Fruit fly (Drosophila melanogaster) whole organism, embryonic: ENCODE data around the gene Sptr.
A peak's percentile ranks its signal among the peaks of the same experiment; 100 is the strongest.

Experiments used
- Blimp-1 ChIP-seq: fragments of 200-800 bp; sonication (Bioruptor generic); optimal IDR thresholded peaks from 3 replicates; lab custom pipeline; 2018; ENCODE audit warnings: missing biosample characterization, missing genetic modification characterization, mild to moderate bottlenecking, moderate library complexity, missing genetic modification reagents
- BtbVII ChIP-seq: fragments of 200-800 bp; sonication (Bioruptor generic); optimal IDR thresholded peaks from 3 replicates; lab custom pipeline; 2017; ENCODE audit warnings: missing biosample characterization, mild to moderate bottlenecking, missing genetic modification characterization
- CG11695 ChIP-seq: fragments of 200-800 bp; sonication (Bioruptor generic); IDR thresholded peaks from 3 replicates; pipeline ENCODE4 v1.3.6; 2022; ENCODE audit warnings: missing biosample characterization, missing genetic modification characterization
- CG12236 ChIP-seq: fragments of 200-800 bp; sonication (Bioruptor generic); optimal IDR thresholded peaks from 2 replicates; lab custom pipeline; 2016; ENCODE audit warnings: missing biosample characterization, missing genetic modification characterization
- CG12769 ChIP-seq: fragments of 200-800 bp; sonication (Bioruptor generic); optimal IDR thresholded peaks from 2 replicates; lab custom pipeline; 2019; ENCODE audit warnings: missing biosample characterization, mild to moderate bottlenecking, missing genetic modification characterization, moderate library complexity
- CG13296 ChIP-seq: fragments of 200-800 bp; sonication (Bioruptor generic); optimal IDR thresholded peaks from 3 replicates; lab custom pipeline; 2018; ENCODE audit warnings: missing biosample characterization, mild to moderate bottlenecking, missing genetic modification characterization
- CG15011 ChIP-seq: fragments of 200-800 bp; sonication (Bioruptor generic); optimal IDR thresholded peaks from 3 replicates; lab custom pipeline; 2018; ENCODE audit warnings: missing biosample characterization, mild to moderate bottlenecking, missing genetic modification characterization
- CG15696 ChIP-seq: fragments of 200-800 bp; sonication (Bioruptor generic); optimal IDR thresholded peaks from 2 replicates; lab custom pipeline; 2019; ENCODE audit warnings: missing biosample characterization, mild to moderate bottlenecking, missing genetic modification characterization, moderate library complexity
- CG1603 ChIP-seq: fragments of 200-800 bp; sonication (Bioruptor generic); optimal IDR thresholded peaks from 2 replicates; lab custom pipeline; 2019; ENCODE audit warnings: missing biosample characterization, mild to moderate bottlenecking, missing genetic modification characterization, moderate library complexity
- CG17802 ChIP-seq: fragments of 200-800 bp; sonication (Bioruptor generic); optimal IDR thresholded peaks from 2 replicates; lab custom pipeline; 2018; ENCODE audit warnings: missing biosample characterization, mild to moderate bottlenecking, missing genetic modification characterization, moderate library complexity
- CG2712 ChIP-seq: fragments of 200-800 bp; optimal IDR thresholded peaks from 3 replicates; lab custom pipeline; 2019; ENCODE audit warnings: missing biosample characterization, mild to moderate bottlenecking, missing genetic modification characterization, moderate library complexity
- CG32767 ChIP-seq: fragments of 200-800 bp; sonication (Bioruptor generic); IDR thresholded peaks from 2 replicates; pipeline ENCODE4 v1.3.6; 2022; ENCODE audit warnings: missing biosample characterization, missing genetic modification characterization
- CG34376 ChIP-seq: fragments of 200-800 bp; sonication (Bioruptor generic); optimal IDR thresholded peaks from 2 replicates; lab custom pipeline; 2018; ENCODE audit warnings: missing biosample characterization, mild to moderate bottlenecking, missing genetic modification characterization
- CG34422 ChIP-seq: fragments of 200-800 bp; sonication (Bioruptor generic); IDR thresholded peaks from 3 replicates; pipeline ENCODE4 v1.3.6; 2022; ENCODE audit warnings: missing biosample characterization, missing genetic modification characterization
- CG3726 ChIP-seq: fragments of 200-800 bp; sonication (Bioruptor generic); IDR thresholded peaks from 3 replicates; pipeline ENCODE4, ENCODE4 v1.3.6; 2022; ENCODE audit warnings: missing biosample characterization, missing genetic modification characterization
- CG7372 ChIP-seq: fragments of 200-800 bp; sonication (Bioruptor generic); IDR thresholded peaks from 2 replicates; pipeline ENCODE4 v1.3.6; 2022; ENCODE audit warnings: missing biosample characterization, missing genetic modification characterization
- CG8765 ChIP-seq: fragments of 200-800 bp; sonication (Bioruptor generic); IDR thresholded peaks from 2 replicates; pipeline ENCODE4 v1.3.6; 2022; ENCODE audit warnings: missing biosample characterization, missing genetic modification characterization
- CG9609 ChIP-seq: fragments of 200-800 bp; sonication (Bioruptor generic); optimal IDR thresholded peaks from 3 replicates; lab custom pipeline; 2016; ENCODE audit warnings: missing biosample characterization, missing genetic modification characterization
- CkIIα-i1 ChIP-seq: fragments of 200-800 bp; sonication (Bioruptor generic); IDR thresholded peaks from 2 replicates; pipeline ENCODE4 v1.3.6; 2022; ENCODE audit warnings: missing biosample characterization, missing genetic modification characterization
- Dip2 ChIP-seq: fragments of 200-800 bp; sonication (Bioruptor generic); IDR thresholded peaks from 2 replicates; pipeline ENCODE4 v1.3.6; 2022; ENCODE audit warnings: missing biosample characterization, missing genetic modification characterization
- Dip3 ChIP-seq: fragments of 200-800 bp; sonication (Bioruptor generic); optimal IDR thresholded peaks from 3 replicates; lab custom pipeline; 2016; ENCODE audit warnings: missing biosample characterization, missing genetic modification characterization
- Dp ChIP-seq: fragments of 200-800 bp; sonication (Bioruptor generic); optimal IDR thresholded peaks from 2 replicates; lab custom pipeline; 2018; ENCODE audit warnings: missing biosample characterization, mild to moderate bottlenecking, missing genetic modification characterization, moderate library complexity
- E2f2 ChIP-seq: fragments of 200-800 bp; sonication (Bioruptor generic); IDR thresholded peaks from 2 replicates; pipeline ENCODE4 v1.3.6; 2022; ENCODE audit warnings: missing biosample characterization, missing genetic modification characterization
- Ets97D ChIP-seq: fragments of 200-800 bp; sonication (Bioruptor generic); optimal IDR thresholded peaks from 3 replicates; lab custom pipeline; 2016; ENCODE audit warnings: missing biosample characterization, missing genetic modification characterization
- Hey ChIP-seq: fragments of 200-800 bp; sonication (Bioruptor generic); optimal IDR thresholded peaks from 3 replicates; lab custom pipeline; 2018; ENCODE audit warnings: missing biosample characterization, mild to moderate bottlenecking, missing genetic modification characterization
- Mrtf ChIP-seq: fragments of 200-800 bp; sonication (Bioruptor generic); IDR thresholded peaks from 3 replicates; pipeline ENCODE4 v1.3.6; 2022; ENCODE audit warnings: missing biosample characterization, missing genetic modification characterization
- Nf-YB ChIP-seq: fragments of 200-800 bp; sonication (Bioruptor generic); optimal IDR thresholded peaks from 3 replicates; lab custom pipeline; 2019; ENCODE audit warnings: missing biosample characterization, mild to moderate bottlenecking, missing genetic modification characterization, moderate library complexity
- Pdp1 ChIP-seq, 2 experiments: fragments of 200-800 bp; sonication (Bioruptor generic); optimal IDR thresholded peaks; 3 replicates each; lab custom pipeline; 2016; ENCODE audit warnings: missing biosample characterization in 2 of 2, missing genetic modification characterization in 2 of 2, mild to moderate bottlenecking in 1 of 2, moderate library complexity in 1 of 2
- Sry-δ ChIP-seq: fragments of 200-800 bp; sonication (Bioruptor generic); optimal IDR thresholded peaks from 2 replicates; lab custom pipeline; 2016; ENCODE audit warnings: missing biosample characterization, missing genetic modification characterization
- ab ChIP-seq: fragments of 200-800 bp; sonication (Bioruptor generic); optimal IDR thresholded peaks from 2 replicates; lab custom pipeline; 2016; ENCODE audit warnings: missing biosample characterization, missing genetic modification characterization
- al ChIP-seq: fragments of 200-800 bp; sonication (Bioruptor generic); IDR thresholded peaks from 2 replicates; pipeline ENCODE4 v1.3.6; 2022; ENCODE audit warnings: missing biosample characterization, missing genetic modification characterization
- cad ChIP-seq: fragments of >200 bp; optimal IDR thresholded peaks from 2 replicates; lab custom pipeline; 2017; ENCODE audit warnings: missing biosample characterization, missing genetic modification characterization
- caup ChIP-seq: fragments of 200-800 bp; sonication (Bioruptor generic); optimal IDR thresholded peaks from 3 replicates; lab custom pipeline; 2017; ENCODE audit warnings: missing biosample characterization, mild to moderate bottlenecking, missing genetic modification characterization, moderate library complexity; ENCODE audit not compliant: severe bottlenecking
- ci ChIP-seq: fragments of 200-800 bp; sonication (Bioruptor generic); IDR thresholded peaks from 3 replicates; pipeline ENCODE4 v1.3.6; 2022; ENCODE audit warnings: missing biosample characterization, missing genetic modification characterization
- croc ChIP-seq: fragments of 200-800 bp; sonication (Bioruptor generic); conservative IDR thresholded peaks from 3 replicates; pipeline ENCODE4 v1.3.6; 2022; ENCODE audit warnings: missing biosample characterization, missing genetic modification characterization
- eve ChIP-seq, 2 experiments: fragments of >200 bp; optimal IDR thresholded peaks; 2 replicates each; lab custom pipeline; 2017; ENCODE audit warnings: missing biosample characterization in 2 of 2, missing genetic modification characterization in 2 of 2
- fd102C ChIP-seq: fragments of 200-800 bp; sonication (Bioruptor generic); optimal IDR thresholded peaks from 2 replicates; lab custom pipeline; 2018; ENCODE audit warnings: missing biosample characterization, mild to moderate bottlenecking, missing genetic modification characterization, moderate library complexity
- fd96Cb ChIP-seq: fragments of 200-800 bp; sonication (Bioruptor generic); optimal IDR thresholded peaks from 2 replicates; lab custom pipeline; 2018; ENCODE audit warnings: missing biosample characterization, mild to moderate bottlenecking, missing genetic modification characterization, moderate library complexity
- fu2 ChIP-seq: fragments of 200-800 bp; sonication (Bioruptor generic); optimal IDR thresholded peaks from 2 replicates; lab custom pipeline; 2016; ENCODE audit warnings: missing biosample characterization, missing genetic modification characterization
- gfzf ChIP-seq: fragments of 200-800 bp; sonication (Bioruptor generic); optimal IDR thresholded peaks from 2 replicates; lab custom pipeline; 2016; ENCODE audit warnings: missing biosample characterization, mild to moderate bottlenecking, missing genetic modification characterization, moderate library complexity
- ham ChIP-seq: fragments of 200-800 bp; sonication (Bioruptor generic); IDR thresholded peaks from 2 replicates; pipeline ENCODE4 v1.3.6; 2022; ENCODE audit warnings: missing biosample characterization, missing genetic modification characterization
- jigr1 ChIP-seq: fragments of 200-800 bp; sonication (Bioruptor generic); IDR thresholded peaks from 3 replicates; pipeline ENCODE4 v1.3.6; 2022; ENCODE audit warnings: missing biosample characterization, missing genetic modification characterization
- klu ChIP-seq: fragments of 200-800 bp; sonication (Bioruptor generic); IDR thresholded peaks from 2 replicates; pipeline ENCODE4 v1.3.6; 2022; ENCODE audit warnings: missing biosample characterization, missing genetic modification characterization
- maf-S ChIP-seq: fragments of 200-800 bp; sonication (Bioruptor generic); optimal IDR thresholded peaks from 2 replicates; lab custom pipeline; 2016; ENCODE audit warnings: missing biosample characterization, missing genetic modification characterization
- rib ChIP-seq: fragments of 200-800 bp; sonication (Bioruptor generic); IDR thresholded peaks from 2 replicates; pipeline ENCODE4 v1.3.6; 2022; ENCODE audit warnings: missing biosample characterization, missing genetic modification characterization
- ro ChIP-seq: fragments of 200-800 bp; sonication (Bioruptor generic); IDR thresholded peaks from 2 replicates; pipeline ENCODE4 v1.3.6; 2022; ENCODE audit warnings: missing biosample characterization, missing genetic modification characterization
- row ChIP-seq: fragments of 200-800 bp; sonication (Bioruptor generic); IDR thresholded peaks from 3 replicates; pipeline ENCODE4 v1.3.6; 2022; ENCODE audit warnings: missing biosample characterization, missing genetic modification characterization
- sisA ChIP-seq: fragments of 200-800 bp; sonication (Bioruptor generic); IDR thresholded peaks from 2 replicates; pipeline ENCODE4 v1.3.6; 2022; ENCODE audit warnings: missing biosample characterization, missing genetic modification characterization
- sna ChIP-seq: fragments of 200-800 bp; sonication (Bioruptor generic); IDR thresholded peaks from 2 replicates; pipeline ENCODE4 v1.3.6; 2022; ENCODE audit warnings: missing biosample characterization, missing genetic modification characterization; ENCODE audit not compliant: partially characterized antibody
- ssp ChIP-seq: fragments of 200-800 bp; sonication (Bioruptor generic); IDR thresholded peaks from 2 replicates; pipeline ENCODE4 v1.3.6; 2022; ENCODE audit warnings: missing biosample characterization, missing genetic modification characterization
- stc ChIP-seq: fragments of 200-800 bp; sonication (Bioruptor generic); IDR thresholded peaks from 2 replicates; pipeline ENCODE4 v1.3.6; 2022; ENCODE audit warnings: missing biosample characterization, missing genetic modification characterization
- tup ChIP-seq: fragments of 200-800 bp; sonication (Bioruptor generic); optimal IDR thresholded peaks from 2 replicates; lab custom pipeline; 2016; ENCODE audit warnings: missing biosample characterization, mild to moderate bottlenecking, missing genetic modification characterization, moderate library complexity
- wek ChIP-seq: fragments of 200-800 bp; sonication (Bioruptor generic); optimal IDR thresholded peaks from 3 replicates; lab custom pipeline; 2018; ENCODE audit warnings: missing biosample characterization, mild to moderate bottlenecking, missing genetic modification characterization, moderate library complexity

Sptr gene

dm6 chrX:8442161-8442560 lies 22.1 kb downstream of the Sptr start, which contains the start of gene CG12123:
Gene CG12123 (minus strand): TSS chrX:8442348.
- no peak for TF ChIP-seq CG13296 (GFP tag; lab: Kevin White, UChicago)
- 0 out of 3 replicates have a peak, but pooled peaks have one; percentile 19 for TF ChIP-seq row (GFP tag; lab: Robert Waterston, UW)
- TF ChIP-seq fu2: no peak
- no peak for TF ChIP-seq fd96Cb (tag; lab: Kevin White, UChicago)
- TF ChIP-seq stc (GFP tag; lab: Robert Waterston, UW): no peak
- peak; percentile 7 for TF ChIP-seq Sry-δ (GFP tag; lab: Kevin White, UChicago)
- no peak for TF ChIP-seq BtbVII (GFP tag; lab: Kevin White, UChicago)
- no peak for TF ChIP-seq ab (GFP tag; lab: Kevin White, UChicago)
- no peak for TF ChIP-seq sisA (GFP tag; lab: Robert Waterston, UW)
- no peak for TF ChIP-seq sna (GFP tag; lab: Robert Waterston, UW)
- no peak for TF ChIP-seq Ets97D
- TF ChIP-seq Dp (GFP tag; lab: Kevin White, UChicago): peak; percentile 82
- TF ChIP-seq CkIIα-i1 (GFP tag; lab: Robert Waterston, UW): no peak
- TF ChIP-seq CG34422 (GFP tag; lab: Robert Waterston, UW): no peak
- no peak for TF ChIP-seq ro (GFP tag; lab: Robert Waterston, UW)
- no peak for TF ChIP-seq croc (GFP tag; lab: Robert Waterston, UW)
- TF ChIP-seq Hey (tag; lab: Kevin White, UChicago): no peak
- TF ChIP-seq CG15011 (GFP tag; lab: Kevin White, UChicago): no peak
- no peak for TF ChIP-seq Dip3
- TF ChIP-seq CG8765 (GFP tag; lab: Robert Waterston, UW): no peak
- TF ChIP-seq CG2712: no peak
- TF ChIP-seq Nf-YB (GFP tag; lab: Kevin White, UChicago): no peak
- TF ChIP-seq Blimp-1 (GFP tag; lab: Kevin White, UChicago): no peak
- TF ChIP-seq ci: no peak
- no peak for TF ChIP-seq Mrtf
- TF ChIP-seq caup (GFP tag; lab: Kevin White, UChicago): no peak
- TF ChIP-seq fd102C (GFP tag; lab: Kevin White, UChicago): no peak
- no peak for TF ChIP-seq CG15696 (tag; lab: Kevin White, UChicago)
- no peak for TF ChIP-seq Pdp1 (GFP tag; optimal IDR thresholded peaks at IDR 0.05; lab: Kevin White, UChicago)
- TF ChIP-seq CG12769: no peak
- TF ChIP-seq CG3726 (GFP tag; lab: Robert Waterston, UW): no peak
- no peak for TF ChIP-seq cad (GFP tag; lab: Kevin White, UChicago)
- no peak for TF ChIP-seq CG11695 (GFP tag; lab: Robert Waterston, UW)
- TF ChIP-seq jigr1 (GFP tag; lab: Robert Waterston, UW): no peak
- peak; percentile 76 for TF ChIP-seq gfzf
- TF ChIP-seq E2f2: peak; percentile 85
- no peak for TF ChIP-seq maf-S (GFP tag; lab: Kevin White, UChicago)
- TF ChIP-seq CG9609: no peak
- peak; percentile 7 for TF ChIP-seq CG1603
- TF ChIP-seq Dip2 (GFP tag; lab: Robert Waterston, UW): no peak
- no peak for TF ChIP-seq ham
- TF ChIP-seq al: no peak
- no peak for TF ChIP-seq klu (GFP tag; lab: Robert Waterston, UW)
- no peak for TF ChIP-seq ssp (GFP tag; lab: Robert Waterston, UW)
- no peak for TF ChIP-seq rib (GFP tag; lab: Robert Waterston, UW)
- no peak for TF ChIP-seq CG32767
- no peak for TF ChIP-seq wek (GFP tag; lab: Kevin White, UChicago)
- TF ChIP-seq eve (GFP tag; optimal IDR thresholded peaks at IDR 0.05; lab: Kevin White, UChicago): no peak
- no peak for TF ChIP-seq tup (GFP tag; lab: Kevin White, UChicago)
- TF ChIP-seq CG34376: no peak
- TF ChIP-seq CG17802 (tag; lab: Kevin White, UChicago): no peak
- TF ChIP-seq CG12236 (GFP tag; lab: Kevin White, UChicago): no peak
- TF ChIP-seq CG7372 (GFP tag; lab: Robert Waterston, UW): no peak
